Fruit fly (Drosophila melanogaster) whole organism, embryonic: ENCODE results near the gene sud1.

ENCODE experiments used
- CG11696 ChIP-seq: fragments of 200-800 bp; sonication (Bioruptor generic); IDR thresholded peaks from 2 replicates; pipeline ENCODE4 v1.3.6; 2022; ENCODE audit warnings: missing biosample characterization, missing genetic modification characterization
- CG14050 ChIP-seq: fragments of 200-800 bp; sonication (Bioruptor generic); IDR thresholded peaks from 3 replicates; pipeline ENCODE4 v1.3.6; 2022; ENCODE audit warnings: missing biosample characterization, missing genetic modification characterization
- CG8089 ChIP-seq: fragments of 200-800 bp; sonication (Bioruptor generic); optimal IDR thresholded peaks from 3 replicates; lab custom pipeline; 2016; ENCODE audit warnings: missing biosample characterization, missing genetic modification characterization
- CG9817 ChIP-seq: fragments of 200-800 bp; sonication (Bioruptor generic); optimal IDR thresholded peaks from 2 replicates; lab custom pipeline; 2018; ENCODE audit warnings: missing biosample characterization, mild to moderate bottlenecking, missing genetic modification characterization, moderate library complexity
- Med ChIP-seq: fragments of 200-800 bp; sonication (Bioruptor generic); peaks from one replicate; lab custom pipeline; 2016; ENCODE audit warnings: missing biosample characterization, missing genetic modification characterization, mild to moderate bottlenecking, inconsistent platforms, moderate library complexity
- Sox100B ChIP-seq: fragments of 200-800 bp; sonication (Bioruptor generic); optimal IDR thresholded peaks from 3 replicates; lab custom pipeline; 2018; ENCODE audit warnings: missing biosample characterization, mild to moderate bottlenecking, missing genetic modification characterization
- ara ChIP-seq: fragments of 200-800 bp; sonication (Bioruptor generic); IDR thresholded peaks from 2 replicates; pipeline ENCODE4 v1.3.6; 2022; ENCODE audit warnings: missing biosample characterization, missing genetic modification characterization
- sob ChIP-seq: fragments of 200-800 bp; sonication (Bioruptor generic); IDR thresholded peaks from 2 replicates; pipeline ENCODE4 v1.3.6; 2022; ENCODE audit warnings: missing biosample characterization, missing genetic modification characterization
- wek ChIP-seq: fragments of 200-800 bp; sonication (Bioruptor generic); optimal IDR thresholded peaks from 3 replicates; lab custom pipeline; 2018; ENCODE audit warnings: missing biosample characterization, mild to moderate bottlenecking, missing genetic modification characterization, moderate library complexity

DNA sequence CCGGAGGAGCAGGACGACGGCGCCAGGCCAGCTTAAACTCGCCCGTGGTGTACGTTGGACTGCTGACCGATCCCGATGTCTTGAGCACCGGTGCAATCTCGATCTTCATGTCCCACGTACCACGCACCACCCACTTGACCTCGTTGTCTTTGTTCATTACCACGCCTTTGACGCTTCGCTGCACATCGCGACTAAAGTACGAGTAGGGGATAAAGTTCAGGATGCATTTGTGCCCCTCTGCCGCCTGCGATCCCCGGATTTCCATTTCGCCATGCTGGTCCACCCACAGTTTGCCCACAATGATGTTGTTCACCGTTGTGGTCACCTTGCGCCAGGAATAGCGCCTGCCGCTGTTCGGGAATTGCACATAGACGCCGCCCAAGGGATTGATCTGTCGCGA lies 18.1 kb upstream of the sud1 start:
- no peak for TF ChIP-seq sob (GFP tag; lab: Robert Waterston, UW)
- TF ChIP-seq CG8089 (GFP tag; lab: Kevin White, UChicago), result no peak
- no peak for TF ChIP-seq Med (GFP tag; lab: Kevin White, UChicago)
- no peak for TF ChIP-seq Sox100B
- no peak for TF ChIP-seq ara (GFP tag; lab: Robert Waterston, UW)
- TF ChIP-seq wek, result no peak
- TF ChIP-seq CG9817 (tag; lab: Kevin White, UChicago), result no peak
- TF ChIP-seq CG14050 (GFP tag; lab: Robert Waterston, UW), result no peak
- TF ChIP-seq CG11696 (GFP tag; lab: Robert Waterston, UW), result no peak
